Fruit fly (Drosophila melanogaster): ENCODE results near the gene Lectin-galC1.
A peak's percentile ranks its signal among the peaks of the same experiment; 100 is the strongest.

Gene Lectin-galC1

dm6 chr2L:19377129-19378083 is 39.8 kb upstream of the Lectin-galC1 start (continued):
- TF ChIP-seq odd (GFP tag; optimal IDR thresholded peaks at IDR 0.05) (peak; percentile 8), nerfin-2 (GFP tag; IDR thresholded peaks at IDR 0.05; ENCODE audit: partially characterized antibody) (no peak), NC2β (GFP tag; optimal IDR thresholded peaks at IDR 0.05) (no peak), CG10366 (GFP tag; IDR thresholded peaks at IDR 0.05) (0 out of 2 replicates have a peak, but pooled peaks have one; percentile 31), pan (optimal IDR thresholded peaks at IDR 0.05) (no peak), pan (GFP tag; optimal IDR thresholded peaks at IDR 0.05 in 1 of 2, IDR thresholded peaks at IDR 0.05 in 1 of 2) (peak in 1 of 2 experiments; percentile 44), CG1529 (GFP tag; optimal IDR thresholded peaks at IDR 0.05) (peak; percentile 13), CoRest (tag; optimal IDR thresholded peaks at IDR 0.05) (peak; percentile 47), Myb (GFP tag; optimal IDR thresholded peaks at IDR 0.05) (no peak), ara (GFP tag; IDR thresholded peaks at IDR 0.05) (peak; percentile 79), CG10543 (GFP tag; optimal IDR thresholded peaks at IDR 0.05) (no peak), CG13424 (tag; optimal IDR thresholded peaks at IDR 0.05) (peak; percentile 52), CG6254 (GFP tag; optimal IDR thresholded peaks at IDR 0.05) (peak; percentile 63), cato (GFP tag; optimal IDR thresholded peaks at IDR 0.05; ENCODE audit: borderline replicate concordance) (no peak), CG15011 (GFP tag; optimal IDR thresholded peaks at IDR 0.05) (no peak), CG11695 (GFP tag; IDR thresholded peaks at IDR 0.05) (no peak; the same call in 1 of the 3 replicates), az2 (GFP tag; optimal IDR thresholded peaks at IDR 0.05) (peak; percentile 54), CG1233 (GFP tag; optimal IDR thresholded peaks at IDR 0.05) (peak; percentile 54), B-H1 (GFP tag; IDR thresholded peaks at IDR 0.05) (no peak), Fer3 (tag; optimal IDR thresholded peaks at IDR 0.05) (peak; percentile 23), CG14667 (GFP tag; IDR thresholded peaks at IDR 0.05) (peak; percentile 33; the same call in 1 of the 2 replicates), CG2120 (GFP tag; optimal IDR thresholded peaks at IDR 0.05) (peak; percentile 18), Dek (tag; optimal IDR thresholded peaks at IDR 0.05) (no peak), TFAM (GFP tag; optimal IDR thresholded peaks at IDR 0.05) (no peak), CG32772 (GFP tag; IDR thresholded peaks at IDR 0.05) (no peak), insv (GFP tag; optimal IDR thresholded peaks at IDR 0.05) (no peak), Lim3 (GFP tag; IDR thresholded peaks at IDR 0.05) (no peak), CG14965 (GFP tag; optimal IDR thresholded peaks at IDR 0.05; ENCODE audit: borderline replicate concordance) (no peak), CG10462 (GFP tag; optimal IDR thresholded peaks at IDR 0.05) (peak; percentile 19), jigr1 (GFP tag; IDR thresholded peaks at IDR 0.05) (no peak), ash1 (GFP tag; optimal IDR thresholded peaks at IDR 0.05) (no peak), CG13894 (tag; optimal IDR thresholded peaks at IDR 0.05) (no peak), CG8765 (GFP tag; IDR thresholded peaks at IDR 0.05) (peak; percentile 84), Dp (GFP tag; optimal IDR thresholded peaks at IDR 0.05) (no peak), al (GFP tag; IDR thresholded peaks at IDR 0.05) (no peak), Bgb (GFP tag; IDR thresholded peaks at IDR 0.05; ENCODE audit: partially characterized antibody) (no peak), CG11247 (GFP tag; IDR thresholded peaks at IDR 0.05) (peak; percentile 43; the same call in 1 of the 2 replicates), CG18476 (GFP tag; optimal IDR thresholded peaks at IDR 0.05) (no peak), CG9215 (GFP tag; IDR thresholded peaks at IDR 0.05) (no peak), D19A (tag; optimal IDR thresholded peaks at IDR 0.05) (peak; percentile 31), CG17385 (GFP tag; optimal IDR thresholded peaks at IDR 0.05) (peak; percentile 20), hbn (GFP tag; IDR thresholded peaks at IDR 0.05; ENCODE audit: partially characterized antibody) (no peak), ac (GFP tag; optimal IDR thresholded peaks at IDR 0.05) (no peak), CG3726 (GFP tag; IDR thresholded peaks at IDR 0.05) (no peak), YL-1 (GFP tag; optimal IDR thresholded peaks at IDR 0.05) (no peak), CG9797 (GFP tag; optimal IDR thresholded peaks at IDR 0.05) (no peak), CG12299 (tag; optimal IDR thresholded peaks at IDR 0.05) (no peak), CTCF (GFP tag; optimal IDR thresholded peaks at IDR 0.05) (no peak), Dip3 (GFP tag; optimal IDR thresholded peaks at IDR 0.05) (no peak)

Data from whole organism, embryonic.